Fruit fly (Drosophila melanogaster) Kc167 (cell line): ENCODE measurements around the gene Rph.

Experiments used
- Myc ChIP-seq: fragments of >200 bp; optimal IDR thresholded peaks from 2 replicates; lab custom pipeline; 2017; ENCODE audit warnings: missing external identifiers
- Sin3A ChIP-seq: fragments of >200 bp; optimal IDR thresholded peaks from 2 replicates; lab custom pipeline; 2018; ENCODE audit warnings: missing external identifiers
- h ChIP-seq: fragments of >200 bp; optimal IDR thresholded peaks from 3 replicates; lab custom pipeline; 2018; ENCODE audit warnings: missing external identifiers
- insv ChIP-seq: fragments of >200 bp; optimal IDR thresholded peaks from 3 replicates; lab custom pipeline; 2018; ENCODE audit warnings: missing external identifiers
- psq ChIP-seq: fragments of >200 bp; optimal IDR thresholded peaks from 2 replicates; lab custom pipeline; 2017; ENCODE audit warnings: missing external identifiers
- ttk ChIP-seq: sonication (Bioruptor generic); optimal IDR thresholded peaks from 2 replicates; lab custom pipeline; 2017; ENCODE audit warnings: missing external identifiers

Gene Rph

dm6 chrX:10726105-10726694, 31.3 kb downstream of the Rph start:
- TF ChIP-seq Myc (lab: Kevin White, UChicago) (no peak), insv (lab: Kevin White, UChicago) (no peak), psq (no peak), Sin3A (no peak), h (no peak), ttk (lab: Kevin White, UChicago) (no peak)

- TF ChIP-seq insv (lab: Kevin White, UChicago) (no peak), h (no peak), Sin3A (no peak), psq (no peak), Myc (lab: Kevin White, UChicago) (no peak), ttk (lab: Kevin White, UChicago) (no peak)
These were observed 33.8 kb downstream of the Rph start for dm6 chrX:10723488-10724254.

- TF ChIP-seq h (no peak), insv (lab: Kevin White, UChicago) (no peak), Sin3A (no peak), psq (no peak), ttk (lab: Kevin White, UChicago) (no peak), Myc (lab: Kevin White, UChicago) (no peak)
These were observed 35.5 kb downstream of the Rph start for dm6 chrX:10721901-10722479.

- TF ChIP-seq insv (lab: Kevin White, UChicago) (no peak), Myc (lab: Kevin White, UChicago) (no peak), Sin3A (no peak), h (no peak)
These were observed 38.2 kb downstream of the Rph start for dm6 chrX:10719280-10719679.

dm6 chrX:10717869-10718268, 39.6 kb downstream of the Rph start:
- TF ChIP-seq h (no peak), psq (no peak), Myc (lab: Kevin White, UChicago) (no peak), ttk (lab: Kevin White, UChicago) (no peak), insv (lab: Kevin White, UChicago) (no peak), Sin3A (no peak)
